Worm (Caenorhabditis elegans) whole organism, mixed stage, embryonic: ENCODE results near the gene F14D2.15.

Source experiments
- lin-13 ChIP-seq: fragments of 150-350 bp; optimal IDR thresholded peaks from 2 replicates; lab custom pipeline; 2014; ENCODE audit warnings: missing biosample characterization, missing genetic modification characterization
- lsy-2 ChIP-seq: fragments of 150-350 bp; optimal IDR thresholded peaks from 2 replicates; lab custom pipeline; 2014; ENCODE audit warnings: missing biosample characterization, missing genetic modification characterization
- mls-2 ChIP-seq: sonication (generic microtip); optimal IDR thresholded peaks from 2 replicates; lab custom pipeline; 2016; ENCODE audit warnings: mild to moderate bottlenecking, missing genetic modification characterization, moderate library complexity, missing compliant biosample characterization
- unc-39 ChIP-seq: fragments of 150-350 bp; optimal IDR thresholded peaks from 2 replicates; lab custom pipeline; 2014; ENCODE audit warnings: missing biosample characterization, missing genetic modification characterization
- unc-62 ChIP-seq: fragments of 150-350 bp; optimal IDR thresholded peaks from 2 replicates; lab custom pipeline; 2014; ENCODE audit warnings: missing biosample characterization, missing genetic modification reagents, missing genetic modification characterization
- ztf-11 ChIP-seq: fragments of 150-350 bp; optimal IDR thresholded peaks from 2 replicates; lab custom pipeline; 2014; ENCODE audit warnings: missing biosample characterization, missing genetic modification characterization

- no peak for TF ChIP-seq lin-13 (tag; lab: Kevin White, UChicago)
- no peak for TF ChIP-seq ztf-11 (tag; lab: Kevin White, UChicago)
- no peak for TF ChIP-seq lsy-2 (tag; lab: Kevin White, UChicago)
- no peak for TF ChIP-seq unc-39 (tag; lab: Kevin White, UChicago)
- no peak for TF ChIP-seq mls-2 (tag; lab: Kevin White, UChicago)
- TF ChIP-seq unc-62 (GFP tag; lab: Kevin White, UChicago): no peak
Observed at ce11 chrII:3375302-3375701, 31.7 kb upstream of the F14D2.15 start.
